Worm (Caenorhabditis elegans): ENCODE data around the gene R12C12.6.

Gene R12C12.6

ce11 chrII:6047639-6048159 lies at the start of gene R12C12.6, which contains the start of gene ran-5:
TSS of gene R12C12.6 (minus strand) at chrII:6047867.
TSS of gene ran-5 (plus strand) at chrII:6048109.
- TF ChIP-seq zip-8 (tag; optimal IDR thresholded peaks at IDR 0.05) (no peak), lin-13 (tag; optimal IDR thresholded peaks at IDR 0.05) (peak; percentile 78), mls-2 (tag; optimal IDR thresholded peaks at IDR 0.05) (peak; percentile 47), ztf-11 (tag; optimal IDR thresholded peaks at IDR 0.05) (no peak), ceh-43 (GFP tag; optimal IDR thresholded peaks at IDR 0.05) (peak; percentile 22), sptf-1 (tag; optimal IDR thresholded peaks at IDR 0.05) (peak; percentile 62), nhr-237 (tag; optimal IDR thresholded peaks at IDR 0.05) (peak; percentile 46), lsy-2 (tag; optimal IDR thresholded peaks at IDR 0.05) (peak; percentile 67), pha-4 (tag; optimal IDR thresholded peaks at IDR 0.05) (peak; percentile 38), M03D4.4 (tag; optimal IDR thresholded peaks at IDR 0.05) (peak; percentile 67), ces-1 (GFP tag; optimal IDR thresholded peaks at IDR 0.05) (peak; percentile 41), unc-39 (tag; optimal IDR thresholded peaks at IDR 0.05) (no peak), mep-1 (tag; optimal IDR thresholded peaks at IDR 0.05) (peak; percentile 74), cnd-1 (tag; optimal IDR thresholded peaks at IDR 0.05) (peak; percentile 3), drap-1 (GFP tag; optimal IDR thresholded peaks at IDR 0.05) (no peak)

DNA sequence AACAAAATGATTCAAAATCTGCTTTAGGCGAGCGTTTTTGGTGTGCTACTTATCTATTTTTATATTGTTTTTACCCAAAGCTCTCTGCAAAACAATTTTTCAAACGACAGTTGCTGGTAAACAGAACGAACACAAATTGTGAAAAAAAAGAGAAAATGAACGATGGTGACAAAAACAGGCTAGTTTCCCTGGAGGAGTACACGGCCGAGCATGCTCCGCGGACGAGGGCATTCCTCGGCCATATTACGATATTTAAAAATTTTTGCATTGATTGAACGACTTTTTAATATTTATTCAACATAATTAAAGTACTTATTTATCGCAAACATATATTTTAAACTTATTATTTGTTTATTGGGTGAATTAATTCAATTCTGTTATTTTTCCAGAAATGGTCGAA lies 49.8 kb upstream of the R12C12.6 start, which contains the start of the genes tpp-2 and rbbp-5:
TSS of gene tpp-2 (minus strand) at position 157 of the 400 bp plus-strand sequence.
TSS of gene rbbp-5 (plus strand) at position 390 of the 400 bp plus-strand sequence.
- TF ChIP-seq mab-5 (tag; optimal IDR thresholded peaks at IDR 0.05): no peak
- TF ChIP-seq ham-2 (GFP tag; optimal IDR thresholded peaks at IDR 0.05): peak; percentile 24
- no peak for TF ChIP-seq nhr-2 (tag; optimal IDR thresholded peaks at IDR 0.05)
- no peak for TF ChIP-seq lin-13 (tag; optimal IDR thresholded peaks at IDR 0.05)
- no peak for TF ChIP-seq mep-1 (tag; optimal IDR thresholded peaks at IDR 0.05)
- no peak for TF ChIP-seq sptf-1 (tag; optimal IDR thresholded peaks at IDR 0.05)
- no peak for TF ChIP-seq nhr-237 (tag; optimal IDR thresholded peaks at IDR 0.05)

- TF ChIP-seq ceh-39 (tag; optimal IDR thresholded peaks at IDR 0.05) (no peak), flh-1 (GFP tag; optimal IDR thresholded peaks at IDR 0.05) (no peak), unc-39 (tag; optimal IDR thresholded peaks at IDR 0.05) (no peak), lin-13 (tag; optimal IDR thresholded peaks at IDR 0.05) (no peak), ham-2 (GFP tag; optimal IDR thresholded peaks at IDR 0.05) (no peak), ceh-43 (GFP tag; optimal IDR thresholded peaks at IDR 0.05) (no peak), cnd-1 (tag; optimal IDR thresholded peaks at IDR 0.05) (no peak), pha-4 (tag; optimal IDR thresholded peaks at IDR 0.05) (no peak), elt-1 (tag; optimal IDR thresholded peaks at IDR 0.05; ENCODE audit: borderline replicate concordance, insufficient read depth) (no peak), ces-1 (GFP tag; optimal IDR thresholded peaks at IDR 0.05) (no peak), ceh-83 (GFP tag; optimal IDR thresholded peaks at IDR 0.05) (no peak), unc-120 (tag; optimal IDR thresholded peaks at IDR 0.05; ENCODE audit: poor library complexity, severe bottlenecking) (no peak), ztf-11 (tag; optimal IDR thresholded peaks at IDR 0.05) (no peak), sptf-1 (tag; optimal IDR thresholded peaks at IDR 0.05) (no peak)
Measured at ce11 chrII:6091380-6091779, 43.7 kb upstream of the R12C12.6 start, which contains the start of the genes fbf-2 and nspg-3. TSS of gene fbf-2 (minus strand) at chrII:6091480. TSS of gene nspg-3 (plus strand) at chrII:6091767.

ce11 chrII:6082620-6083019 lies 35.0 kb upstream of the R12C12.6 start, which contains the start of gene F21H12.3:
TSS of gene F21H12.3 (plus strand) at chrII:6082920.
- TF ChIP-seq sem-2 (GFP tag; optimal IDR thresholded peaks at IDR 0.05): no peak

DNA sequence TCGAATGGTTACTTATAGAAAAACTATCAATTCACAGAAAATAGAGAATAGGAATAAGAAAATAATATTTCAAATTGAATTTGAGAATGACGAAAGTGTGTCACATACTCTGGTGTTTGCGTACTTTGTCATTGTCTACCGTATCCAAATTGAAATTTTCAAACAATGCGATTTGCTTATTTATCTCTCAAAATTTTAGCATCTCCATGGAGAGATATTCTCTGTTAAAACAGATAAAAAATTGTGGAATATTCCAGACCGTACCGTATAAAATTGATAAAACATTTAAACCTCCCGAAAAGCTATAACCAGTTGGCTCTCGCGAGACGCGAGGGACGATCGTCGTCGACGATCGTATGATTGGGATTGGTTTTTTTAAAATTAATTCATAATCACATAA lies 33.1 kb upstream of the R12C12.6 start, which contains the start of gene fbf-1:
TSS of gene fbf-1 (minus strand) at position 101 of the 400 bp plus-strand sequence.
- no peak for TF ChIP-seq nhr-237 (tag; optimal IDR thresholded peaks at IDR 0.05)
- TF ChIP-seq nhr-2 (tag; optimal IDR thresholded peaks at IDR 0.05): no peak
- no peak for TF ChIP-seq ham-2 (GFP tag; optimal IDR thresholded peaks at IDR 0.05)
- TF ChIP-seq hlh-1 (tag; optimal IDR thresholded peaks at IDR 0.05): no peak
- no peak for TF ChIP-seq lin-13 (tag; optimal IDR thresholded peaks at IDR 0.05)
- TF ChIP-seq zip-8 (tag; optimal IDR thresholded peaks at IDR 0.05): no peak
- no peak for TF ChIP-seq elt-1 (tag; optimal IDR thresholded peaks at IDR 0.05; ENCODE audit: borderline replicate concordance, insufficient read depth)
- no peak for TF ChIP-seq cnd-1 (tag; optimal IDR thresholded peaks at IDR 0.05)
- no peak for TF ChIP-seq ztf-11 (tag; optimal IDR thresholded peaks at IDR 0.05)
- TF ChIP-seq nhr-28 (tag; optimal IDR thresholded peaks at IDR 0.05): no peak

- TF ChIP-seq tbx-8 (GFP tag; optimal IDR thresholded peaks at IDR 0.05): no peak
- no peak for TF ChIP-seq pha-4 (tag; optimal IDR thresholded peaks at IDR 0.05)
- TF ChIP-seq flh-1 (GFP tag; optimal IDR thresholded peaks at IDR 0.05): no peak
- TF ChIP-seq ham-2 (GFP tag; optimal IDR thresholded peaks at IDR 0.05): no peak
Measured at ce11 chrII:6077604-6078003, 29.9 kb upstream of the R12C12.6 start, which contains the start of gene H12I13.6. TSS of gene H12I13.6 (plus strand) at chrII:6077904.

All from whole organism, mixed stage, embryonic.